Fruit fly (Drosophila melanogaster): ENCODE data around the gene CG12084.

Gene CG12084

DNA sequence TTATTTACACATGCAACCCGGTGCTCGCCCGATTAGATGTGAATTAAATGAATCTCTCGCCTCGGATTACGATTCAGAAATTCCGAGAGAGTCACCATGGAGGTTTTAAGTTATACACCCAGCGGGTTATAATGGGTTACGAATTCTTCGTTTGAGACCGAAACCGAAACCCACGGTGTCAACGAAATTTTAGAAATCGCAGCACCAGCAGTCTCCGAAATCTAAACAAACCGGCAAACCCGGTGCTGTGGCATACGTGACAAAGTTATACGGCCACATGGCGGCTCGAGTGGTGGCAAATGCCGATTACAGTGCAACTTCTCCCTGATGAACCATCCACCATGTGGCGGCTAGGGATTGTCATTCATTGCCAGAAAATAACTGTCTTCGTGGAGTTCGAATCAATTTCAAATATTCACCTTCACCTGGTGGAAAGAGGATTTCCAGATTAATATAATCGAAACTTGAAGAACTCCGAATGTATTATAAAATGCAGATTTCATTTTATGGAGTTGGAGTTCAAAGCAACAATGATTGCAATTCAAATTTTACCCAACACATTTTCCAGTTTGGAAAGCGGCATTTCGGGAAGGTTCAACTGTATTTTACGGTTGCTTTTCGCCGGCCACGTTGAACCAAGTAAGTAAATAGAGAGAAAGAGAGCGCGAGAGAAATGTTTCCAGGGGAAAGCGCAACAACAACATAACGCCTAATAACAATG is 19.5 kb upstream of the CG12084 start (continued):
- TF ChIP-seq caup (GFP tag; optimal IDR thresholded peaks at IDR 0.05; ENCODE audit: severe bottlenecking) (peak; percentile 54), CG9817 (tag; optimal IDR thresholded peaks at IDR 0.05) (peak; percentile 66), Usf (GFP tag; optimal IDR thresholded peaks at IDR 0.05) (peak; percentile 58), pb (GFP tag; optimal IDR thresholded peaks at IDR 0.05) (peak; percentile 19), pho (GFP tag; optimal IDR thresholded peaks at IDR 0.05) (peak; percentile 40), org-1 (GFP tag; optimal IDR thresholded peaks at IDR 0.05) (peak; percentile 76), Max (GFP tag; optimal IDR thresholded peaks at IDR 0.05) (peak; percentile 59), cad (GFP tag; optimal IDR thresholded peaks at IDR 0.05) (no peak), Fer2 (tag; optimal IDR thresholded peaks at IDR 0.05) (no peak), az2 (GFP tag; optimal IDR thresholded peaks at IDR 0.05) (peak; percentile 78), CG2202 (tag; optimal IDR thresholded peaks at IDR 0.05) (peak; percentile 52), mld (GFP tag; IDR thresholded peaks at IDR 0.05; ENCODE audit: partially characterized antibody) (no peak), MESR4 (GFP tag; optimal IDR thresholded peaks at IDR 0.05) (peak; percentile 8), gce (GFP tag; IDR thresholded peaks at IDR 0.05) (no peak), CG11504 (tag; optimal IDR thresholded peaks at IDR 0.05) (peak; percentile 83), aop (GFP tag; IDR thresholded peaks at IDR 0.05) (no peak), Kr (GFP tag; optimal IDR thresholded peaks at IDR 0.05) (no peak), Bgb (GFP tag; IDR thresholded peaks at IDR 0.05; ENCODE audit: partially characterized antibody) (no peak), CG9609 (GFP tag; optimal IDR thresholded peaks at IDR 0.05) (peak; percentile 48), CG3281 (GFP tag; optimal IDR thresholded peaks at IDR 0.05) (peak; percentile 42), Gug (GFP tag; IDR thresholded peaks at IDR 0.05) (peak; percentile 45; the same call in 3 of the 4 replicates), CG6765 (GFP tag; optimal IDR thresholded peaks at IDR 0.05) (no peak), CG30431 (GFP tag; optimal IDR thresholded peaks at IDR 0.05) (peak; percentile 64), gem (tag; optimal IDR thresholded peaks at IDR 0.05) (peak; percentile 82), CG18011 (GFP tag; optimal IDR thresholded peaks at IDR 0.05) (no peak), CG30020 (tag; optimal IDR thresholded peaks at IDR 0.05) (peak; percentile 57), HmgZ (tag; optimal IDR thresholded peaks at IDR 0.05) (peak; percentile 62), CG8944 (GFP tag; optimal IDR thresholded peaks at IDR 0.05) (peak; percentile 70), H2.0 (GFP tag; IDR thresholded peaks at IDR 0.05) (0 out of 2 replicates have a peak, but pooled peaks have one; percentile 14), CG18599 (GFP tag; optimal IDR thresholded peaks at IDR 0.05) (peak; percentile 70), E2f2 (GFP tag; IDR thresholded peaks at IDR 0.05) (peak; percentile 35; the same call in 1 of the 2 replicates), Dbx (GFP tag; IDR thresholded peaks at IDR 0.05) (no peak), CG4854 (GFP tag; optimal IDR thresholded peaks at IDR 0.05) (peak; percentile 22), CG12236 (GFP tag; optimal IDR thresholded peaks at IDR 0.05) (peak; percentile 60), fd96Cb (tag; optimal IDR thresholded peaks at IDR 0.05) (peak; percentile 75), Meics (GFP tag; optimal IDR thresholded peaks at IDR 0.05) (peak; percentile 18), CG10959 (GFP tag; IDR thresholded peaks at IDR 0.05) (peak; percentile 40; the same call in 1 of the 2 replicates), Opbp (GFP tag; IDR thresholded peaks at IDR 0.05; ENCODE audit: partially characterized antibody) (no peak), phol (tag; optimal IDR thresholded peaks at IDR 0.05) (peak; percentile 86), CG12071 (GFP tag; optimal IDR thresholded peaks at IDR 0.05) (peak; percentile 53), esg (GFP tag; conservative IDR thresholded peaks at IDR 0.05) (peak; percentile 36), CG12104 (GFP tag; optimal IDR thresholded peaks at IDR 0.05) (peak; percentile 23), btn (GFP tag; optimal IDR thresholded peaks at IDR 0.05) (peak; percentile 66), CG32767 (GFP tag; IDR thresholded peaks at IDR 0.05) (peak; percentile 62), chn (GFP tag; optimal IDR thresholded peaks at IDR 0.05) (peak; percentile 65), Ssrp (tag; optimal IDR thresholded peaks at IDR 0.05) (peak; percentile 81), Bdp1 (GFP tag; optimal IDR thresholded peaks at IDR 0.05) (peak; percentile 45), CG4328 (GFP tag; optimal IDR thresholded peaks at IDR 0.05) (peak; percentile 26), ato (GFP tag; IDR thresholded peaks at IDR 0.05; ENCODE audit: partially characterized antibody) (no peak)
